Fruit fly (Drosophila melanogaster): ENCODE results near the gene PIG-P.
A peak's percentile ranks its signal among the peaks of the same experiment; 100 is the strongest.

Gene PIG-P

DNA sequence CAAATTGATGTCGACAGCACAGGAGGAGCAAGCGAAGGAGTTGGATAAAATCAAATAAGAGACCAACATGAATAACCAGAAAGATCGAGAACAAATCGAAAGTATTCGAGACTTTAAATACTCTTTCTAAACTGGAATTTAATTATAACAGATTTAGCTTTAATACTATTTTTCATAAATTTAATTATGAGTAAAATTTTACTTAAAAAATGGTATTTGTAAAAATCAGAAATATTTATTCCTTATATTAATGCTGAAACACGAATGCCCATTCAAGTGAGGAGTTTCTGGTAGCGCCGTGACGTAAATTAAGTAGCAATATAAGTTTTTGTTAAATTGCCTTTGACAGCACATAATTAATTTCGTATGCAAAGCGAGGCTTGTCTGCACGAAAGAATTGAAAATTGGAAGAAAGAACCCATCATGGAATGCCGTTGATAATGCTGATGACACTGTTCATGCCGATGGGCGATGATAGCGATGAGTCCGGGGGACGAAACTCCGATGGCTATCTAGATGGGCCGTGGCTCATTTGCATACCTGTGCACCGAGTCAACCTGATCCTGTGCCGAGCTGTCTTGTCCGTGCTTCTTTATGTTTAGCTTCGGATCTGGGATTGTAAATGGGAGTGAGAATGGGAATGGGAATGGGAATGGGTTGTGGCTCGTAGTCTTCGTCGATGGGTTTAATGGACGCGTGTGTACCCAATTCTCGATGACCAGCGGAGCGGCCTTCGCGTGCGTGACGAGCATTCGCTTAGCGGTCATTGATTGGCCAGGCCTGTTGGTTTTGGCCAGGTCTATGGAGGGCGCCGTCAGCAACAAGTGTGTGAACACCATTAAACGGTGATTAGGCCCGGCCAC lies 45.0 kb downstream of the PIG-P start (continued):
- TF ChIP-seq prd (optimal IDR thresholded peaks at IDR 0.05) (no peak), prd (GFP tag; IDR thresholded peaks at IDR 0.05) (peak; percentile 33; the same call in 2 of the 3 replicates), CrebB (tag; optimal IDR thresholded peaks at IDR 0.05) (no peak), lilli (GFP tag; optimal IDR thresholded peaks at IDR 0.05) (peak; percentile 2), Spps (tag; optimal IDR thresholded peaks at IDR 0.05) (peak; percentile 70), Med (GFP tag) (peak; percentile 73), bsh (GFP tag; optimal IDR thresholded peaks at IDR 0.05) (peak in 1 of 2 experiments; percentile 87), CG4424 (GFP tag; optimal IDR thresholded peaks at IDR 0.05) (peak; percentile 21), CG10209 (GFP tag; optimal IDR thresholded peaks at IDR 0.05) (no peak), CG9797 (GFP tag; optimal IDR thresholded peaks at IDR 0.05) (no peak), CG6813 (GFP tag; optimal IDR thresholded peaks at IDR 0.05) (peak; percentile 5), vvl (GFP tag; IDR thresholded peaks at IDR 0.05) (peak; percentile 68), CG4617 (GFP tag; optimal IDR thresholded peaks at IDR 0.05; ENCODE audit: borderline replicate concordance) (no peak), trem (tag; optimal IDR thresholded peaks at IDR 0.05) (peak; percentile 47), CG17612 (GFP tag; IDR thresholded peaks at IDR 0.05) (no peak), CG3407 (GFP tag; optimal IDR thresholded peaks at IDR 0.05) (peak; percentile 4), ash1 (GFP tag; optimal IDR thresholded peaks at IDR 0.05) (no peak), CG12219 (GFP tag; optimal IDR thresholded peaks at IDR 0.05) (no peak), hb (GFP tag; IDR thresholded peaks at IDR 0.05; ENCODE audit: partially characterized antibody) (no peak), Xbp1 (GFP tag; optimal IDR thresholded peaks at IDR 0.05) (peak; percentile 7), Dp (GFP tag; optimal IDR thresholded peaks at IDR 0.05) (no peak), CG2678 (tag; optimal IDR thresholded peaks at IDR 0.05) (peak; percentile 63), CG8924 (tag; optimal IDR thresholded peaks at IDR 0.05) (peak; percentile 57), Scr (GFP tag; IDR thresholded peaks at IDR 0.05; ENCODE audit: partially characterized antibody) (no peak), tin (GFP tag; optimal IDR thresholded peaks at IDR 0.05) (no peak), CG7745 (tag; optimal IDR thresholded peaks at IDR 0.05) (peak; percentile 47), CG8388 (GFP tag; optimal IDR thresholded peaks at IDR 0.05) (peak; percentile 60), D (optimal IDR thresholded peaks at IDR 0.05) (no peak), D (GFP tag; optimal IDR thresholded peaks at IDR 0.05) (peak; percentile 29), ken (GFP tag; IDR thresholded peaks at IDR 0.05) (no peak), Ptx1 (GFP tag; IDR thresholded peaks at IDR 0.05) (0 out of 2 replicates have a peak, but pooled peaks have one; percentile 45), pho (GFP tag; optimal IDR thresholded peaks at IDR 0.05) (no peak), CG32532 (GFP tag; IDR thresholded peaks at IDR 0.05) (peak; percentile 23; the same call in 1 of the 2 replicates), Sox100B (GFP tag; optimal IDR thresholded peaks at IDR 0.05) (peak; percentile 49), CG13424 (tag; optimal IDR thresholded peaks at IDR 0.05) (peak; percentile 64), tap (tag; optimal IDR thresholded peaks at IDR 0.05) (peak; percentile 29), Dll (GFP tag; IDR thresholded peaks at IDR 0.05; ENCODE audit: partially characterized antibody) (no peak), nmo (GFP tag; optimal IDR thresholded peaks at IDR 0.05) (peak; percentile 74), row (GFP tag; IDR thresholded peaks at IDR 0.05) (peak; percentile 63), CG15514 (GFP tag; optimal IDR thresholded peaks at IDR 0.05) (no peak), E2f1 (GFP tag; IDR thresholded peaks at IDR 0.05) (0 out of 2 replicates have a peak, but pooled peaks have one; percentile 10), Gug (GFP tag; IDR thresholded peaks at IDR 0.05) (no peak), kah (GFP tag; optimal IDR thresholded peaks at IDR 0.05) (peak; percentile 75), al (GFP tag; IDR thresholded peaks at IDR 0.05) (no peak), CG9876 (GFP tag; optimal IDR thresholded peaks at IDR 0.05) (no peak), CG2202 (tag; optimal IDR thresholded peaks at IDR 0.05) (peak; percentile 54), CG12299 (tag; optimal IDR thresholded peaks at IDR 0.05) (peak; percentile 2), ac (GFP tag; optimal IDR thresholded peaks at IDR 0.05) (no peak)

All from whole organism, embryonic.